Fruit fly (Drosophila melanogaster) whole organism, embryonic: ENCODE data around the gene CG43815.
A peak's percentile ranks its signal among the peaks of the same experiment; 100 is the strongest.

Source experiments
- ATbp ChIP-seq: fragments of 200-800 bp; sonication (Bioruptor generic); optimal IDR thresholded peaks from 2 replicates; lab custom pipeline; 2017; ENCODE audit warnings: missing biosample characterization, mild to moderate bottlenecking, missing genetic modification characterization, missing genetic modification reagents
- B-H2 ChIP-seq: fragments of 200-800 bp; sonication (Bioruptor generic); optimal IDR thresholded peaks from 2 replicates; lab custom pipeline; 2018; ENCODE audit warnings: missing biosample characterization, mild to moderate bottlenecking, missing genetic modification characterization
- BEAF-32 ChIP-seq: fragments of 200-800 bp; sonication (Bioruptor generic); optimal IDR thresholded peaks from 3 replicates; lab custom pipeline; 2017; ENCODE audit warnings: missing biosample characterization, missing genetic modification characterization, mild to moderate bottlenecking, moderate library complexity, missing genetic modification reagents
- Bgb ChIP-seq: fragments of 200-800 bp; sonication (Bioruptor generic); IDR thresholded peaks from 2 replicates; pipeline ENCODE4 v1.3.6; 2022; ENCODE audit warnings: missing biosample characterization, missing genetic modification characterization; ENCODE audit not compliant: partially characterized antibody
- BtbVII ChIP-seq: fragments of 200-800 bp; sonication (Bioruptor generic); optimal IDR thresholded peaks from 3 replicates; lab custom pipeline; 2017; ENCODE audit warnings: missing biosample characterization, mild to moderate bottlenecking, missing genetic modification characterization
- CG10431 ChIP-seq: fragments of 200-800 bp; sonication (Bioruptor generic); optimal IDR thresholded peaks from 3 replicates; lab custom pipeline; 2018; ENCODE audit warnings: missing biosample characterization, mild to moderate bottlenecking, missing genetic modification characterization
- CG10543 ChIP-seq: fragments of 200-800 bp; sonication (Bioruptor generic); optimal IDR thresholded peaks from 3 replicates; lab custom pipeline; 2017; ENCODE audit warnings: missing biosample characterization, mild to moderate bottlenecking, missing genetic modification characterization, moderate library complexity
- CG11085 ChIP-seq: fragments of 200-800 bp; sonication (Bioruptor generic); IDR thresholded peaks from 2 replicates; pipeline ENCODE4 v1.3.6; 2022; ENCODE audit warnings: missing biosample characterization, missing genetic modification characterization
- CG11247 ChIP-seq: fragments of 200-800 bp; sonication (Bioruptor generic); IDR thresholded peaks from 2 replicates; pipeline ENCODE4 v1.3.6; 2022; ENCODE audit warnings: missing biosample characterization, missing genetic modification characterization
- CG1529 ChIP-seq: fragments of 200-800 bp; sonication (Bioruptor generic); optimal IDR thresholded peaks from 3 replicates; lab custom pipeline; 2018; ENCODE audit warnings: missing biosample characterization, missing genetic modification characterization
- CG1647 ChIP-seq: fragments of 200-800 bp; sonication (Bioruptor generic); optimal IDR thresholded peaks from 3 replicates; lab custom pipeline; 2016; ENCODE audit warnings: missing biosample characterization, missing genetic modification characterization
- CG17612 ChIP-seq: fragments of 200-800 bp; sonication (Bioruptor generic); IDR thresholded peaks from 2 replicates; pipeline ENCODE4 v1.3.6; 2022; ENCODE audit warnings: missing biosample characterization, missing genetic modification characterization
- CG2199 ChIP-seq: fragments of 200-800 bp; sonication (Bioruptor generic); IDR thresholded peaks from 3 replicates; pipeline ENCODE4 v1.3.6; 2022; ENCODE audit warnings: missing biosample characterization, missing genetic modification characterization
- CG4360 ChIP-seq: fragments of 200-800 bp; sonication (Bioruptor generic); IDR thresholded peaks from 2 replicates; pipeline ENCODE4 v1.3.6; 2022; ENCODE audit warnings: missing biosample characterization, missing genetic modification characterization
- CG5180 ChIP-seq: fragments of 200-800 bp; sonication (Bioruptor generic); optimal IDR thresholded peaks from 3 replicates; lab custom pipeline; 2017; ENCODE audit warnings: missing biosample characterization, missing genetic modification characterization, mild to moderate bottlenecking, moderate library complexity, missing genetic modification reagents
- CG7786 ChIP-seq: fragments of 200-800 bp; sonication (Bioruptor generic); optimal IDR thresholded peaks from 2 replicates; lab custom pipeline; 2016; ENCODE audit warnings: missing biosample characterization, missing genetic modification characterization
- CG8388 ChIP-seq: fragments of 200-800 bp; sonication (Bioruptor generic); optimal IDR thresholded peaks from 2 replicates; lab custom pipeline; 2019; ENCODE audit warnings: missing biosample characterization, mild to moderate bottlenecking, missing genetic modification characterization, moderate library complexity
- CG9876 ChIP-seq: fragments of 200-800 bp; sonication (Bioruptor generic); optimal IDR thresholded peaks from 2 replicates; lab custom pipeline; 2016; ENCODE audit warnings: missing biosample characterization, missing genetic modification characterization
- Fer3 ChIP-seq: fragments of 200-800 bp; sonication (Bioruptor generic); optimal IDR thresholded peaks from 2 replicates; lab custom pipeline; 2018; ENCODE audit warnings: missing biosample characterization, mild to moderate bottlenecking, missing genetic modification characterization, moderate library complexity
- GATAe ChIP-seq: fragments of 200-800 bp; sonication (Bioruptor generic); conservative IDR thresholded peaks from 2 replicates; pipeline ENCODE4 v1.3.6; 2022; ENCODE audit warnings: missing biosample characterization, missing genetic modification characterization
- H2.0 ChIP-seq: fragments of 200-800 bp; sonication (Bioruptor generic); IDR thresholded peaks from 2 replicates; pipeline ENCODE4 v1.3.6; 2022; ENCODE audit warnings: missing biosample characterization, missing genetic modification characterization
- HLH3B ChIP-seq: fragments of 200-800 bp; sonication (Bioruptor generic); IDR thresholded peaks from 2 replicates; pipeline ENCODE4 v1.3.6; 2022; ENCODE audit warnings: missing biosample characterization, missing genetic modification characterization
- HLHmδ ChIP-seq: fragments of 200-800 bp; sonication (Bioruptor generic); optimal IDR thresholded peaks from 2 replicates; lab custom pipeline; 2018; ENCODE audit warnings: missing biosample characterization, mild to moderate bottlenecking, missing genetic modification characterization, moderate library complexity
- HmgD ChIP-seq: fragments of 200-800 bp; sonication (Bioruptor generic); optimal IDR thresholded peaks from 3 replicates; lab custom pipeline; 2016; ENCODE audit warnings: missing biosample characterization, missing genetic modification characterization
- Hsf ChIP-seq: fragments of 200-800 bp; sonication (Bioruptor generic); optimal IDR thresholded peaks from 3 replicates; lab custom pipeline; 2016; ENCODE audit warnings: missing biosample characterization, missing genetic modification characterization
- Trl ChIP-seq, 3 experiments: fragments of >200 bp in 2 of 3; fragments of 200-800 bp in 1 of 3; sonication (Bioruptor generic) in 1 of 3; optimal IDR thresholded peaks; 2 replicates in 1 of 3; 3 replicates in 2 of 3; lab custom pipeline; 2016 to 2017; ENCODE audit warnings: missing biosample characterization in 1 of 3, missing genetic modification characterization in 1 of 3
- Usf ChIP-seq: fragments of 200-800 bp; sonication (Bioruptor generic); optimal IDR thresholded peaks from 2 replicates; lab custom pipeline; 2017; ENCODE audit warnings: missing genotype, missing biosample characterization, missing genetic modification characterization
- aop ChIP-seq: fragments of 200-800 bp; sonication (Bioruptor generic); IDR thresholded peaks from 2 replicates; pipeline ENCODE4 v1.3.6; 2022; ENCODE audit warnings: missing biosample characterization, missing genetic modification characterization
- bab2 ChIP-seq: fragments of 200-800 bp; sonication (Bioruptor generic); optimal IDR thresholded peaks from 2 replicates; lab custom pipeline; 2016; ENCODE audit warnings: missing biosample characterization, missing genetic modification characterization
- bbx ChIP-seq: fragments of 200-800 bp; sonication (Bioruptor generic); IDR thresholded peaks from 2 replicates; pipeline ENCODE4 v1.3.6; 2022; ENCODE audit warnings: missing biosample characterization, missing genetic modification characterization; ENCODE audit not compliant: partially characterized antibody
- croc ChIP-seq: fragments of 200-800 bp; sonication (Bioruptor generic); conservative IDR thresholded peaks from 3 replicates; pipeline ENCODE4 v1.3.6; 2022; ENCODE audit warnings: missing biosample characterization, missing genetic modification characterization
- dimm ChIP-seq: fragments of 200-800 bp; sonication (Bioruptor generic); IDR thresholded peaks from 2 replicates; pipeline ENCODE4 v1.3.6; 2022; ENCODE audit warnings: missing biosample characterization, missing genetic modification characterization
- dmrt99B ChIP-seq: fragments of 200-800 bp; sonication (Bioruptor generic); optimal IDR thresholded peaks from 2 replicates; lab custom pipeline; 2018; ENCODE audit warnings: missing biosample characterization, mild to moderate bottlenecking, missing genetic modification characterization, moderate library complexity
- gce ChIP-seq: fragments of 200-800 bp; sonication (Bioruptor generic); IDR thresholded peaks from 3 replicates; pipeline ENCODE4 v1.3.6; 2022; ENCODE audit warnings: missing biosample characterization, missing genetic modification characterization
- gcm2 ChIP-seq: fragments of 200-800 bp; sonication (Bioruptor generic); optimal IDR thresholded peaks from 2 replicates; lab custom pipeline; 2016; ENCODE audit warnings: missing biosample characterization, missing genetic modification characterization
- gem ChIP-seq: fragments of 200-800 bp; sonication (Bioruptor generic); optimal IDR thresholded peaks from 2 replicates; lab custom pipeline; 2019; ENCODE audit warnings: missing biosample characterization, mild to moderate bottlenecking, missing genetic modification characterization, moderate library complexity
- hb ChIP-seq: fragments of 200-800 bp; sonication (Bioruptor generic); IDR thresholded peaks from 3 replicates; pipeline ENCODE4 v1.3.6; 2022; ENCODE audit warnings: missing biosample characterization, missing genetic modification characterization; ENCODE audit not compliant: partially characterized antibody
- hth ChIP-seq: fragments of >200 bp; optimal IDR thresholded peaks from 2 replicates; lab custom pipeline; 2017; ENCODE audit warnings: inconsistent platforms
- lab ChIP-seq: fragments of 200-800 bp; sonication (Bioruptor generic); optimal IDR thresholded peaks from 3 replicates; lab custom pipeline; 2017; ENCODE audit warnings: missing biosample characterization, missing genetic modification characterization, mild to moderate bottlenecking, moderate library complexity, missing genetic modification reagents
- mld ChIP-seq: fragments of 200-800 bp; sonication (Bioruptor generic); IDR thresholded peaks from 3 replicates; pipeline ENCODE4 v1.3.6; 2022; ENCODE audit warnings: missing biosample characterization, missing genetic modification characterization; ENCODE audit not compliant: partially characterized antibody
- nerfin-2 ChIP-seq: fragments of 200-800 bp; sonication (Bioruptor generic); IDR thresholded peaks from 2 replicates; pipeline ENCODE4 v1.3.6; 2022; ENCODE audit warnings: missing biosample characterization, missing genetic modification characterization; ENCODE audit not compliant: partially characterized antibody
- pb ChIP-seq: fragments of 200-800 bp; sonication (Bioruptor generic); optimal IDR thresholded peaks from 3 replicates; lab custom pipeline; 2016; ENCODE audit warnings: missing biosample characterization, missing genetic modification characterization
- phol ChIP-seq: fragments of 200-800 bp; sonication (Bioruptor generic); optimal IDR thresholded peaks from 3 replicates; lab custom pipeline; 2018; ENCODE audit warnings: missing biosample characterization, mild to moderate bottlenecking, missing genetic modification characterization, moderate library complexity
- pita ChIP-seq: fragments of 200-800 bp; sonication (Bioruptor generic); optimal IDR thresholded peaks from 2 replicates; lab custom pipeline; 2017; ENCODE audit warnings: missing biosample characterization, mild to moderate bottlenecking, missing genetic modification characterization
- sc ChIP-seq, 3 experiments: fragments of >200 bp in 2 of 3; fragments of 200-800 bp in 1 of 3; sonication (Bioruptor generic) in 1 of 3; optimal IDR thresholded peaks; 2 replicates in 2 of 3; 3 replicates in 1 of 3; lab custom pipeline; 2017; ENCODE audit warnings: mild to moderate bottlenecking in 1 of 3, missing biosample characterization in 1 of 3, missing genetic modification characterization in 1 of 3, missing genetic modification reagents in 1 of 3
- sug ChIP-seq: fragments of 200-800 bp; optimal IDR thresholded peaks from 2 replicates; lab custom pipeline; 2019; ENCODE audit warnings: missing biosample characterization, mild to moderate bottlenecking, missing genetic modification characterization, moderate library complexity
- vfl ChIP-seq: fragments of 200-800 bp; sonication (Bioruptor generic); optimal IDR thresholded peaks from 2 replicates; lab custom pipeline; 2016; ENCODE audit warnings: missing biosample characterization, missing genetic modification characterization
- wor ChIP-seq: fragments of 200-800 bp; sonication (Bioruptor generic); IDR thresholded peaks from 2 replicates; pipeline ENCODE4 v1.3.6; 2022; ENCODE audit warnings: missing biosample characterization, missing genetic modification characterization

Gene CG43815

DNA sequence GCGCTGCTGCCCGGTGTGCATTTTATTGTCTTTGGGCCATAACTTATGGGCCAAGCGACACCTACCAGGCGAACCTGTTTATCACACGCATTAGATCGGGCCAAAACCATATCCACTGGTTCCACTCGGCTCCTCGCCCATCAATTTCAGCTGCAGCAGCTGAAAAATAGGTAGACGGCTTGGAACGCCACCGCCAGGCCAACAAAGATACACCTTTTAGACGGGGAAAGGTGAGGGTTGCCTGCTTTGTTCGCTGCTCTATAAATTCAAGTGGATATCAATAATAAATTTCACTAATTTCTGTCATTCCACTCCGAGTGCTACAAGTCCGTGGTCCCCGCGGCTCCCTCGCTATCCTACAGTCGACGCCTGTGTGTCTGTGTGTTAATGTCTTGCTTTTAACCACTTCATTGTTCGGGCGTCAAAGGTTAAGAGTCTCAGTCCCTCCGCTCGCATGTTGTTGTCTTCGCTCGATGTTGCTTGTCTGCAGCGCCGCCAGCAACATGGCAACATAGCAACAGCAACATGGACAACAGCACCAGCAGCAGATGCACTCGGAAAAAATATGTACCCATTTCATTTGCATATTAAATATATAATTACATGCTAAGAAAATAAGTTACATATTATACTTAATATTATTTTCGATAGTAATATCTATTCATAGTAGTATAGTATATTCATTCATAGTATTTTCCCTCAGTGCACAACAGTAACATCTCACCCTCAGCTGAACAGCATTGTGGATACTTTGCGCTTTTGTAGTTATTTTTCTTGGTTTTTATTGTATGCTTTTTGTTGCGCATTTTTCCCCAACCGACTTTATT lies 12.1 kb downstream of the CG43815 start:
- TF ChIP-seq croc (peak; percentile 87), vfl (GFP tag; lab: Kevin White, UChicago) (no peak), GATAe (GFP tag; lab: Robert Waterston, UW) (no peak), CG8388 (GFP tag; lab: Kevin White, UChicago) (peak; percentile 88), dmrt99B (tag; lab: Kevin White, UChicago) (peak; percentile 91), lab (GFP tag; lab: Kevin White, UChicago) (peak; percentile 63), hth (lab: Kevin White, UChicago) (no peak), HLHmδ (no peak), sug (tag; lab: Kevin White, UChicago) (peak; percentile 10), HLH3B (GFP tag; lab: Robert Waterston, UW) (peak; percentile 87), ATbp (GFP tag; lab: Kevin White, UChicago) (peak; percentile 79), bbx (GFP tag; lab: Robert Waterston, UW) (no peak), gem (tag; lab: Kevin White, UChicago) (peak; percentile 93), CG1647 (no peak), sc (optimal IDR thresholded peaks at IDR 0.05; lab: Kevin White, UChicago) (no peak), sc (GFP tag; optimal IDR thresholded peaks at IDR 0.05; lab: Kevin White, UChicago) (peak; percentile 76), CG9876 (no peak), H2.0 (GFP tag; lab: Robert Waterston, UW) (peak; percentile 67; the same call in 1 of the 2 replicates), CG1529 (GFP tag; lab: Kevin White, UChicago) (peak; percentile 82), CG2199 (GFP tag; lab: Robert Waterston, UW) (peak; percentile 59; the same call in 1 of the 3 replicates), CG7786 (GFP tag; lab: Kevin White, UChicago) (no peak), dimm (GFP tag; lab: Robert Waterston, UW) (peak; percentile 54), B-H2 (GFP tag; lab: Kevin White, UChicago) (no peak), bab2 (GFP tag; lab: Kevin White, UChicago) (no peak), nerfin-2 (GFP tag; lab: Robert Waterston, UW) (no peak), CG10543 (GFP tag; lab: Kevin White, UChicago) (no peak), Usf (GFP tag; lab: Kevin White, UChicago) (peak; percentile 30), mld (GFP tag; lab: Robert Waterston, UW) (no peak), Bgb (GFP tag; lab: Robert Waterston, UW) (no peak), CG17612 (GFP tag; lab: Robert Waterston, UW) (no peak), BtbVII (GFP tag; lab: Kevin White, UChicago) (peak; percentile 29), wor (GFP tag; lab: Robert Waterston, UW) (peak; percentile 66), aop (GFP tag; lab: Robert Waterston, UW) (no peak), Hsf (no peak), CG5180 (peak; percentile 71), phol (tag; lab: Kevin White, UChicago) (peak; percentile 91), CG11247 (peak; percentile 52; the same call in 1 of the 2 replicates), CG11085 (GFP tag; lab: Robert Waterston, UW) (peak; percentile 32; the same call in 1 of the 2 replicates), HmgD (GFP tag; lab: Kevin White, UChicago) (no peak), gce (peak; percentile 86), Fer3 (tag; lab: Kevin White, UChicago) (peak; percentile 66), gcm2 (GFP tag; lab: Kevin White, UChicago) (no peak), CG10431 (GFP tag; lab: Kevin White, UChicago) (peak; percentile 39), pb (GFP tag; lab: Kevin White, UChicago) (no peak), BEAF-32 (no peak), Trl (optimal IDR thresholded peaks at IDR 0.05; lab: Kevin White, UChicago) (no peak), Trl (GFP tag; optimal IDR thresholded peaks at IDR 0.05; lab: Kevin White, UChicago) (no peak), pita (GFP tag; lab: Kevin White, UChicago) (no peak), CG4360 (GFP tag; lab: Robert Waterston, UW) (peak; percentile 72), hb (GFP tag; lab: Robert Waterston, UW) (no peak)
